Worm (Caenorhabditis elegans) whole organism, young adult: Measurements from ENCODE around the gene vps-16.

Experiments used
- B0019.2 ChIP-seq: fragments of 200-800 bp; sonication (Bioruptor generic); conservative IDR thresholded peaks from 2 replicates; pipeline ENCODE4 v1.3.6; 2022; ENCODE audit warnings: missing genetic modification reagents, missing genetic modification characterization, missing compliant biosample characterization
- B0261.1 ChIP-seq: sonication (generic microtip); optimal IDR thresholded peaks from 2 replicates; lab custom pipeline; 2016; ENCODE audit warnings: mild to moderate bottlenecking, missing genetic modification characterization, moderate library complexity, missing compliant biosample characterization
- F37B4.10 ChIP-seq: fragments of 200-800 bp; sonication (Bioruptor generic); IDR thresholded peaks from 2 replicates; pipeline ENCODE4 v1.3.6; 2022; ENCODE audit warnings: missing genetic modification characterization, missing compliant biosample characterization
- F57A8.1 ChIP-seq: fragments of 200-800 bp; sonication (Bioruptor generic); optimal IDR thresholded peaks from 2 replicates; lab custom pipeline; 2018; ENCODE audit warnings: mild to moderate bottlenecking, missing genetic modification characterization, moderate library complexity, missing compliant biosample characterization
- F57C9.4 ChIP-seq: sonication (generic microtip); optimal IDR thresholded peaks from 2 replicates; lab custom pipeline; 2017; ENCODE audit warnings: mild to moderate bottlenecking, missing genetic modification characterization, missing compliant biosample characterization
- K11D2.4 ChIP-seq: fragments of 200-800 bp; sonication (Bioruptor generic); IDR thresholded peaks from 2 replicates; pipeline ENCODE4 v1.3.6; 2022; ENCODE audit warnings: missing genetic modification reagents, missing genetic modification characterization, missing compliant biosample characterization
- K12H6.12 ChIP-seq: fragments of 200-800 bp; sonication (Bioruptor generic); optimal IDR thresholded peaks from 2 replicates; lab custom pipeline; 2018; ENCODE audit warnings: mild to moderate bottlenecking, missing genetic modification characterization, missing compliant biosample characterization
- T07F8.4 ChIP-seq: sonication (generic microtip); optimal IDR thresholded peaks from 2 replicates; lab custom pipeline; 2016; ENCODE audit warnings: mild to moderate bottlenecking, missing genetic modification characterization, moderate library complexity, missing compliant biosample characterization
- Y53G8AR.9 ChIP-seq: fragments of 200-800 bp; sonication (Bioruptor generic); conservative IDR thresholded peaks from 2 replicates; pipeline ENCODE4 v1.3.6; 2022; ENCODE audit warnings: missing genetic modification reagents, missing genetic modification characterization, missing compliant biosample characterization
- Y67H2A.10 ChIP-seq: fragments of 200-800 bp; sonication (Bioruptor generic); conservative IDR thresholded peaks from 2 replicates; pipeline ENCODE4 v1.3.6; 2022; ENCODE audit warnings: missing genetic modification reagents, missing genetic modification characterization, missing compliant biosample characterization
- Y79H2A.3 ChIP-seq: fragments of 200-800 bp; sonication (Bioruptor generic); conservative IDR thresholded peaks from 2 replicates; pipeline ENCODE4 v1.3.6; 2022; ENCODE audit warnings: missing genetic modification reagents, missing genetic modification characterization, missing compliant biosample characterization
- Y95B8A.8 ChIP-seq: fragments of 200-800 bp; sonication (Bioruptor generic); IDR thresholded peaks from 2 replicates; pipeline ENCODE4 v1.3.6; 2022; ENCODE audit warnings: missing genetic modification reagents, missing genetic modification characterization, missing compliant biosample characterization
- akir-1 ChIP-seq: fragments of 200-800 bp; sonication (Bioruptor generic); optimal IDR thresholded peaks from 2 replicates; lab custom pipeline; 2018; ENCODE audit warnings: mild to moderate bottlenecking, missing genetic modification characterization, moderate library complexity, missing compliant biosample characterization
- attf-3 ChIP-seq: fragments of 200-800 bp; sonication (Bioruptor generic); conservative IDR thresholded peaks from 2 replicates; pipeline ENCODE4 v1.3.6; 2022; ENCODE audit warnings: missing genetic modification reagents, missing genetic modification characterization, missing compliant biosample characterization
- attf-5 ChIP-seq: fragments of 200-800 bp; sonication (Bioruptor generic); optimal IDR thresholded peaks from 2 replicates; lab custom pipeline; 2018; ENCODE audit warnings: mild to moderate bottlenecking, missing genetic modification characterization, missing compliant biosample characterization
- bed-1 ChIP-seq: fragments of 200-800 bp; sonication (Bioruptor generic); IDR thresholded peaks from 2 replicates; pipeline ENCODE4 v1.3.6; 2022; ENCODE audit warnings: missing genetic modification reagents, missing genetic modification characterization, missing compliant biosample characterization
- ccch-3 ChIP-seq: fragments of 200-800 bp; sonication (Bioruptor generic); optimal IDR thresholded peaks from 2 replicates; lab custom pipeline; 2018; ENCODE audit warnings: mild to moderate bottlenecking, missing genetic modification characterization, missing compliant biosample characterization
- ceh-40 ChIP-seq: fragments of 200-800 bp; sonication (Bioruptor generic); IDR thresholded peaks from 2 replicates; pipeline ENCODE4 v1.3.6; 2022; ENCODE audit warnings: missing genetic modification characterization, missing compliant biosample characterization
- chd-7 ChIP-seq: sonication (generic microtip); optimal IDR thresholded peaks from 2 replicates; lab custom pipeline; 2016; ENCODE audit warnings: mild to moderate bottlenecking, missing genetic modification characterization, moderate library complexity, missing compliant biosample characterization
- die-1 ChIP-seq: sonication (generic microtip); optimal IDR thresholded peaks from 2 replicates; lab custom pipeline; 2016; ENCODE audit warnings: missing genotype, mild to moderate bottlenecking, missing genetic modification characterization, missing compliant biosample characterization
- dpff-1 ChIP-seq: sonication (generic microtip); optimal IDR thresholded peaks from 2 replicates; lab custom pipeline; 2017; ENCODE audit warnings: mild to moderate bottlenecking, missing genetic modification characterization, missing compliant biosample characterization
- dpl-1 ChIP-seq: fragments of 150-350 bp; optimal IDR thresholded peaks from 2 replicates; lab custom pipeline; 2014; ENCODE audit warnings: missing biosample characterization, missing genetic modification reagents, missing genetic modification characterization
- ekl-4 ChIP-seq: fragments of 200-800 bp; sonication (Bioruptor generic); IDR thresholded peaks from 2 replicates; pipeline ENCODE4 v1.3.6; 2022; ENCODE audit warnings: missing genetic modification reagents, missing genetic modification characterization, missing compliant biosample characterization
- fkh-3 ChIP-seq: sonication (generic microtip); optimal IDR thresholded peaks from 2 replicates; lab custom pipeline; 2016; ENCODE audit warnings: mild to moderate bottlenecking, missing genetic modification characterization, missing compliant biosample characterization
- gei-17 ChIP-seq: fragments of 200-800 bp; sonication (Bioruptor generic); optimal IDR thresholded peaks from 2 replicates; lab custom pipeline; 2018; ENCODE audit warnings: mild to moderate bottlenecking, missing genetic modification characterization, missing compliant biosample characterization
- hlh-12 ChIP-seq: sonication (generic microtip); optimal IDR thresholded peaks from 2 replicates; lab custom pipeline; 2016; ENCODE audit warnings: missing genetic modification characterization, missing compliant biosample characterization
- hmg-20 ChIP-seq: fragments of 200-800 bp; sonication (Bioruptor generic); IDR thresholded peaks from 2 replicates; pipeline ENCODE4 v1.3.6; 2022; ENCODE audit warnings: missing genetic modification reagents, missing genetic modification characterization, missing compliant biosample characterization
- let-607 ChIP-seq, 2 experiments: fragments of 200-800 bp in 1 of 2; sonication (Bioruptor generic) in 1 of 2; sonication (generic microtip) in 1 of 2; optimal IDR thresholded peaks; 2 replicates each; lab custom pipeline; 2016 to 2018; ENCODE audit warnings: mild to moderate bottlenecking in 2 of 2, missing compliant biosample characterization in 2 of 2, missing genetic modification characterization in 2 of 2, moderate library complexity in 2 of 2, missing genotype in 1 of 2
- lin-26 ChIP-seq: fragments of 200-800 bp; sonication (Bioruptor generic); IDR thresholded peaks from 2 replicates; pipeline ENCODE4 v1.3.6; 2022; ENCODE audit warnings: missing genetic modification reagents, missing genetic modification characterization, missing compliant biosample characterization
- lin-35 ChIP-seq, 3 experiments: fragments of 150-350 bp in 2 of 3; sonication (generic microtip) in 1 of 3; optimal IDR thresholded peaks; 2 replicates each; lab custom pipeline; 2014 to 2018; ENCODE audit warnings: missing biosample characterization in 3 of 3, missing genetic modification characterization in 3 of 3, missing genetic modification reagents in 3 of 3
- lin-54 ChIP-seq: fragments of 200-800 bp; sonication (Bioruptor generic); optimal IDR thresholded peaks from 2 replicates; lab custom pipeline; 2018; ENCODE audit warnings: mild to moderate bottlenecking, missing genetic modification characterization, missing compliant biosample characterization
- madf-6 ChIP-seq: fragments of 200-800 bp; sonication (Bioruptor generic); IDR thresholded peaks from 2 replicates; pipeline ENCODE4 v1.3.6; 2022; ENCODE audit warnings: missing genetic modification reagents, missing genetic modification characterization, missing compliant biosample characterization
- mcd-1 ChIP-seq: fragments of 200-800 bp; sonication (Bioruptor generic); IDR thresholded peaks from 2 replicates; pipeline ENCODE4 v1.3.6; 2022; ENCODE audit warnings: missing genetic modification reagents, missing genetic modification characterization, missing compliant biosample characterization
- mel-28 ChIP-seq: sonication (generic microtip); optimal IDR thresholded peaks from 2 replicates; lab custom pipeline; 2016; ENCODE audit warnings: borderline replicate concordance, mild to moderate bottlenecking, missing genetic modification characterization, missing compliant biosample characterization
- mes-4 ChIP-seq: sonication (generic microtip); optimal IDR thresholded peaks from 2 replicates; lab custom pipeline; 2016; ENCODE audit warnings: missing genotype, missing genetic modification characterization, missing compliant biosample characterization
- nfyb-1 ChIP-seq: fragments of 200-800 bp; sonication (Bioruptor generic); IDR thresholded peaks from 2 replicates; pipeline ENCODE4 v1.3.6; 2022; ENCODE audit warnings: missing genetic modification reagents, missing genetic modification characterization, missing compliant biosample characterization
- nhr-120 ChIP-seq: fragments of 200-800 bp; sonication (Bioruptor generic); IDR thresholded peaks from 2 replicates; pipeline ENCODE4 v1.3.6; 2022; ENCODE audit warnings: missing genetic modification characterization, missing compliant biosample characterization
- nhr-80 ChIP-seq: sonication (generic microtip); optimal IDR thresholded peaks from 2 replicates; lab custom pipeline; 2016; ENCODE audit warnings: missing genetic modification characterization, missing compliant biosample characterization
- nhr-90 ChIP-seq: sonication (generic microtip); optimal IDR thresholded peaks from 2 replicates; lab custom pipeline; 2016; ENCODE audit warnings: missing genotype, mild to moderate bottlenecking, missing genetic modification characterization, missing compliant biosample characterization
- pbrm-1 ChIP-seq: fragments of 200-800 bp; sonication (Bioruptor generic); IDR thresholded peaks from 2 replicates; pipeline ENCODE4 v1.3.6; 2022; ENCODE audit warnings: missing genetic modification reagents, missing genetic modification characterization, missing compliant biosample characterization
- rcor-1 ChIP-seq: fragments of 200-800 bp; sonication (Bioruptor generic); IDR thresholded peaks from 2 replicates; pipeline ENCODE4 v1.3.6; 2022; ENCODE audit warnings: missing genetic modification reagents, missing genetic modification characterization, missing compliant biosample characterization
- repo-1 ChIP-seq: sonication (generic microtip); optimal IDR thresholded peaks from 2 replicates; lab custom pipeline; 2017; ENCODE audit warnings: mild to moderate bottlenecking, missing genetic modification characterization, missing compliant biosample characterization
- rpc-1 ChIP-seq, 2 experiments: fragments of 150-350 bp in 1 of 2; sonication (generic microtip) in 1 of 2; optimal IDR thresholded peaks; 2 replicates each; lab custom pipeline; 2014 to 2018; ENCODE audit warnings: missing biosample characterization in 1 of 2, missing genetic modification characterization in 1 of 2, missing genetic modification reagents in 1 of 2, missing genotype in 1 of 2
- sdz-38 ChIP-seq: sonication (generic microtip); optimal IDR thresholded peaks from 2 replicates; lab custom pipeline; 2016; ENCODE audit warnings: missing genotype, missing genetic modification characterization, missing compliant biosample characterization
- snpc-3.4 ChIP-seq: sonication (generic microtip); optimal IDR thresholded peaks from 2 replicates; lab custom pipeline; 2017; ENCODE audit warnings: missing genetic modification characterization, mild to moderate bottlenecking, missing compliant biosample characterization, antibody characterized with exemption, moderate library complexity, missing genotype, missing genetic modification reagents
- sptf-2 ChIP-seq: fragments of 200-800 bp; sonication (Bioruptor generic); optimal IDR thresholded peaks from 2 replicates; lab custom pipeline; 2018; ENCODE audit warnings: mild to moderate bottlenecking, missing genetic modification characterization, missing compliant biosample characterization
- tlf-1 ChIP-seq: fragments of 200-800 bp; sonication (Bioruptor generic); optimal IDR thresholded peaks from 2 replicates; lab custom pipeline; 2018; ENCODE audit warnings: mild to moderate bottlenecking, missing genetic modification characterization, missing compliant biosample characterization
- ztf-25 ChIP-seq: fragments of 200-800 bp; sonication (Bioruptor generic); IDR thresholded peaks from 2 replicates; pipeline ENCODE4 v1.3.6; 2022; ENCODE audit warnings: missing genetic modification reagents, missing genetic modification characterization, missing compliant biosample characterization
- ztf-26 ChIP-seq: sonication (generic microtip); optimal IDR thresholded peaks from 2 replicates; lab custom pipeline; 2017; ENCODE audit warnings: missing genetic modification characterization, missing compliant biosample characterization
- ztf-3 ChIP-seq: fragments of 200-800 bp; sonication (Bioruptor generic); optimal IDR thresholded peaks from 2 replicates; lab custom pipeline; 2018; ENCODE audit warnings: mild to moderate bottlenecking, missing genetic modification characterization, missing compliant biosample characterization

The vps-16 gene

DNA sequence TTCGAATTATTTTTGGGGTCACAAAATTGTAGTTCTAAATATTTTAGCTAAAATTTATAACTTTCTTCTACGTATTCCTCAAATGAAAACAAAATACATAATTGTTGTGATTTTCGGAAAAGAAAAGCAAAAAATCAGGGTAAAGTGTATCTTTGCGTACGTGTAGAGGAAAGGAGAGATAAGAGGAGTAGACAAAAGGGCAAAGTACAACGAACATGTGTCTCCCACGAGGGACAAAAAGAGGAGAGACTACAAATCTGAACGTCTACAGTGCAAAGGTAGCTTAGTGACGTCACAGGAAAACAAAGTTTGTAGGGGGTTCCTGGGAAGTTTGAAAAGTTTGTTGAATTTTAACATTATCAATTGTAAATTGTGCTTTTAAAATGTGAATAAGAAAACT lies 14.5 kb downstream of the vps-16 start (continued):
- TF ChIP-seq let-607 (tag; optimal IDR thresholded peaks at IDR 0.05; lab: Kevin White, UChicago) (peak in 1 of 2 experiments; percentile 33), F57C9.4 (tag; lab: Kevin White, UChicago) (no peak), B0261.1 (tag; lab: Kevin White, UChicago) (no peak), repo-1 (tag; lab: Kevin White, UChicago) (no peak), akir-1 (GFP tag; lab: Kevin White, UChicago) (no peak), K12H6.12 (tag; lab: Kevin White, UChicago) (peak; percentile 7), mes-4 (tag; lab: Kevin White, UChicago) (no peak), B0019.2 (GFP tag; lab: Robert Waterston, UW) (no peak), gei-17 (no peak), bed-1 (GFP tag; lab: Robert Waterston, UW) (no peak), lin-54 (GFP tag; lab: Kevin White, UChicago) (peak; percentile 13), rpc-1 (optimal IDR thresholded peaks at IDR 0.05; lab: Kevin White, UChicago) (no peak), rpc-1 (tag; optimal IDR thresholded peaks at IDR 0.05; lab: Kevin White, UChicago) (no peak), ccch-3 (GFP tag; lab: Kevin White, UChicago) (no peak), Y53G8AR.9 (0 out of 2 replicates have a peak, but pooled peaks have one; percentile 35), nhr-90 (tag; lab: Kevin White, UChicago) (no peak), hlh-12 (tag; lab: Kevin White, UChicago) (no peak), nhr-120 (GFP tag; lab: Robert Waterston, UW) (no peak), sdz-38 (tag; lab: Kevin White, UChicago) (no peak), Y95B8A.8 (GFP tag; lab: Robert Waterston, UW) (no peak), T07F8.4 (tag; lab: Kevin White, UChicago) (no peak), die-1 (tag; lab: Kevin White, UChicago) (no peak), ztf-3 (GFP tag; lab: Kevin White, UChicago) (no peak), K11D2.4 (GFP tag; lab: Robert Waterston, UW) (no peak), sptf-2 (GFP tag; lab: Kevin White, UChicago) (no peak), dpff-1 (tag; lab: Kevin White, UChicago) (no peak), lin-26 (GFP tag; lab: Robert Waterston, UW) (no peak), F57A8.1 (GFP tag; lab: Kevin White, UChicago) (no peak), lin-35 (GFP tag; optimal IDR thresholded peaks at IDR 0.05; lab: Kevin White, UChicago) (no peak), ztf-26 (no peak), Y79H2A.3 (GFP tag; lab: Robert Waterston, UW) (peak; percentile 9; the same call in 1 of the 2 replicates), attf-5 (GFP tag; lab: Kevin White, UChicago) (no peak), fkh-3 (tag; lab: Kevin White, UChicago) (no peak), snpc-3.4 (tag; lab: Kevin White, UChicago) (no peak), rcor-1 (GFP tag; lab: Robert Waterston, UW) (no peak), dpl-1 (GFP tag; lab: Kevin White, UChicago) (no peak), mel-28 (no peak), hmg-20 (GFP tag; lab: Robert Waterston, UW) (no peak), F37B4.10 (no peak), ceh-40 (GFP tag; lab: Robert Waterston, UW) (no peak), pbrm-1 (GFP tag; lab: Robert Waterston, UW) (no peak; the same call in 1 of the 2 replicates), mcd-1 (peak; percentile 42), chd-7 (tag; lab: Kevin White, UChicago) (no peak), attf-3 (GFP tag; lab: Robert Waterston, UW) (no peak), ekl-4 (GFP tag; lab: Robert Waterston, UW) (no peak), ztf-25 (no peak), nfyb-1 (GFP tag; lab: Robert Waterston, UW) (no peak), madf-6 (GFP tag; lab: Robert Waterston, UW) (no peak), Y67H2A.10 (GFP tag; lab: Robert Waterston, UW) (no peak), nhr-80 (tag; lab: Kevin White, UChicago) (peak; percentile 40), tlf-1 (GFP tag; lab: Kevin White, UChicago) (peak; percentile 52)
